Fruit fly (Drosophila melanogaster) whole organism, embryonic: Measurements from ENCODE around the gene Sec5.

ENCODE experiments used
- Abd-B ChIP-seq: fragments of 200-800 bp; sonication (Bioruptor generic); optimal IDR thresholded peaks from 2 replicates; lab custom pipeline; 2018; ENCODE audit warnings: missing biosample characterization, mild to moderate bottlenecking, missing genetic modification characterization, moderate library complexity
- Adf1 ChIP-seq: fragments of 200-800 bp; sonication (Bioruptor generic); IDR thresholded peaks from 2 replicates; pipeline ENCODE4 v1.3.6; 2022; ENCODE audit warnings: missing biosample characterization, missing genetic modification characterization
- Asciz ChIP-seq: fragments of 200-800 bp; sonication (Bioruptor generic); optimal IDR thresholded peaks from 2 replicates; lab custom pipeline; 2017; ENCODE audit warnings: missing biosample characterization, mild to moderate bottlenecking, missing genetic modification characterization, missing genetic modification reagents
- Bdp1 ChIP-seq: fragments of 200-800 bp; sonication (Bioruptor generic); optimal IDR thresholded peaks from 3 replicates; lab custom pipeline; 2016; ENCODE audit warnings: missing biosample characterization, missing genetic modification characterization
- Bteb2 ChIP-seq: fragments of 200-800 bp; sonication (Bioruptor generic); optimal IDR thresholded peaks from 2 replicates; lab custom pipeline; 2016; ENCODE audit warnings: missing biosample characterization, missing genetic modification characterization
- CG11398 ChIP-seq: fragments of 200-800 bp; sonication (Bioruptor generic); optimal IDR thresholded peaks from 2 replicates; lab custom pipeline; 2016; ENCODE audit warnings: missing biosample characterization, missing genetic modification characterization
- CG12219 ChIP-seq: fragments of 200-800 bp; sonication (Bioruptor generic); optimal IDR thresholded peaks from 3 replicates; lab custom pipeline; 2018; ENCODE audit warnings: missing biosample characterization, mild to moderate bottlenecking, missing genetic modification characterization
- CG14965 ChIP-seq: fragments of 200-800 bp; sonication (Bioruptor generic); optimal IDR thresholded peaks from 2 replicates; lab custom pipeline; 2016; ENCODE audit warnings: missing biosample characterization, missing genetic modification characterization, borderline replicate concordance
- CG17328 ChIP-seq: fragments of 200-800 bp; sonication (Bioruptor generic); IDR thresholded peaks from 2 replicates; pipeline ENCODE4 v1.3.6; 2022; ENCODE audit warnings: missing biosample characterization, missing genetic modification characterization
- CG1792 ChIP-seq: fragments of 200-800 bp; sonication (Bioruptor generic); optimal IDR thresholded peaks from 2 replicates; lab custom pipeline; 2016; ENCODE audit warnings: missing biosample characterization, missing genetic modification characterization
- CG18262 ChIP-seq: fragments of 200-800 bp; optimal IDR thresholded peaks from 3 replicates; lab custom pipeline; 2019; ENCODE audit warnings: missing biosample characterization, mild to moderate bottlenecking, missing genetic modification characterization, moderate library complexity
- CG30020 ChIP-seq: fragments of 200-800 bp; optimal IDR thresholded peaks from 2 replicates; lab custom pipeline; 2019; ENCODE audit warnings: missing biosample characterization, mild to moderate bottlenecking, missing genetic modification characterization, moderate library complexity
- CG32767 ChIP-seq: fragments of 200-800 bp; sonication (Bioruptor generic); IDR thresholded peaks from 2 replicates; pipeline ENCODE4 v1.3.6; 2022; ENCODE audit warnings: missing biosample characterization, missing genetic modification characterization
- CG3847 ChIP-seq: fragments of 200-800 bp; sonication (Bioruptor generic); IDR thresholded peaks from 2 replicates; pipeline ENCODE4 v1.3.6; 2022; ENCODE audit warnings: missing biosample characterization, missing genetic modification characterization
- CG4730 ChIP-seq: fragments of 200-800 bp; sonication (Bioruptor generic); IDR thresholded peaks from 2 replicates; pipeline ENCODE4 v1.3.6; 2022; ENCODE audit warnings: missing biosample characterization, missing genetic modification characterization
- CG6683 ChIP-seq: fragments of 200-800 bp; sonication (Bioruptor generic); optimal IDR thresholded peaks from 2 replicates; lab custom pipeline; 2017; ENCODE audit warnings: missing biosample characterization, mild to moderate bottlenecking, missing genetic modification characterization, missing genetic modification reagents
- CG6854 ChIP-seq: fragments of 200-800 bp; sonication (Bioruptor generic); optimal IDR thresholded peaks from 3 replicates; lab custom pipeline; 2017; ENCODE audit warnings: missing biosample characterization, mild to moderate bottlenecking, missing genetic modification characterization
- CG8281 ChIP-seq: fragments of 200-800 bp; sonication (Bioruptor generic); optimal IDR thresholded peaks from 2 replicates; lab custom pipeline; 2018; ENCODE audit warnings: missing biosample characterization, mild to moderate bottlenecking, missing genetic modification characterization, moderate library complexity
- CG8478 ChIP-seq: fragments of >200 bp; optimal IDR thresholded peaks from 2 replicates; lab custom pipeline; 2018
- Dek ChIP-seq: fragments of 200-800 bp; sonication (Bioruptor generic); optimal IDR thresholded peaks from 3 replicates; lab custom pipeline; 2019; ENCODE audit warnings: missing biosample characterization, mild to moderate bottlenecking, missing genetic modification characterization, moderate library complexity
- Ets97D ChIP-seq: fragments of 200-800 bp; sonication (Bioruptor generic); optimal IDR thresholded peaks from 3 replicates; lab custom pipeline; 2016; ENCODE audit warnings: missing biosample characterization, missing genetic modification characterization
- Gug ChIP-seq: fragments of 200-800 bp; sonication (Bioruptor generic); IDR thresholded peaks from 4 replicates; pipeline ENCODE4 v1.3.6; 2022; ENCODE audit warnings: missing biosample characterization, missing genetic modification characterization
- H15 ChIP-seq: fragments of 200-800 bp; sonication (Bioruptor generic); IDR thresholded peaks from 3 replicates; pipeline ENCODE4 v1.3.6; 2022; ENCODE audit warnings: missing biosample characterization, missing genetic modification characterization
- HLHmδ ChIP-seq: fragments of 200-800 bp; sonication (Bioruptor generic); optimal IDR thresholded peaks from 2 replicates; lab custom pipeline; 2018; ENCODE audit warnings: missing biosample characterization, mild to moderate bottlenecking, missing genetic modification characterization, moderate library complexity
- HmgD ChIP-seq: fragments of 200-800 bp; sonication (Bioruptor generic); optimal IDR thresholded peaks from 3 replicates; lab custom pipeline; 2016; ENCODE audit warnings: missing biosample characterization, missing genetic modification characterization
- Lhr ChIP-seq: fragments of 200-800 bp; sonication (Bioruptor generic); optimal IDR thresholded peaks from 3 replicates; lab custom pipeline; 2017; ENCODE audit warnings: mild to moderate bottlenecking, missing biosample characterization, missing genetic modification reagents, missing genetic modification characterization
- MTF-1 ChIP-seq: fragments of 200-800 bp; sonication (Bioruptor generic); optimal IDR thresholded peaks from 2 replicates; lab custom pipeline; 2018; ENCODE audit warnings: missing biosample characterization, mild to moderate bottlenecking, missing genetic modification characterization, borderline replicate concordance
- Optix ChIP-seq: fragments of 200-800 bp; sonication (Bioruptor generic); IDR thresholded peaks from 3 replicates; pipeline ENCODE4 v1.3.6; 2022; ENCODE audit warnings: missing biosample characterization, missing genetic modification characterization
- Six4 ChIP-seq: fragments of 200-800 bp; sonication (Bioruptor generic); optimal IDR thresholded peaks from 2 replicates; lab custom pipeline; 2016; ENCODE audit warnings: missing biosample characterization, missing genetic modification characterization
- Sry-δ ChIP-seq: fragments of 200-800 bp; sonication (Bioruptor generic); optimal IDR thresholded peaks from 2 replicates; lab custom pipeline; 2016; ENCODE audit warnings: missing biosample characterization, missing genetic modification characterization
- ara ChIP-seq: fragments of 200-800 bp; sonication (Bioruptor generic); IDR thresholded peaks from 2 replicates; pipeline ENCODE4 v1.3.6; 2022; ENCODE audit warnings: missing biosample characterization, missing genetic modification characterization
- bowl ChIP-seq: fragments of 200-800 bp; sonication (Bioruptor generic); IDR thresholded peaks from 2 replicates; pipeline ENCODE4 v1.3.6; 2022; ENCODE audit warnings: missing biosample characterization, missing genetic modification characterization
- bsh ChIP-seq, 2 experiments: fragments of 200-800 bp; sonication (Bioruptor generic); optimal IDR thresholded peaks; 2 replicates each; lab custom pipeline; 2017 to 2018; ENCODE audit warnings: mild to moderate bottlenecking in 2 of 2, missing biosample characterization in 2 of 2, missing genetic modification characterization in 2 of 2, moderate library complexity in 1 of 2
- cad ChIP-seq: fragments of >200 bp; optimal IDR thresholded peaks from 2 replicates; lab custom pipeline; 2017; ENCODE audit warnings: missing biosample characterization, missing genetic modification characterization
- chinmo ChIP-seq: fragments of 200-800 bp; sonication (Bioruptor generic); IDR thresholded peaks from 4 replicates; pipeline ENCODE4 v1.3.6; 2022; ENCODE audit warnings: missing biosample characterization, missing genetic modification characterization; ENCODE audit not compliant: partially characterized antibody
- crol ChIP-seq: fragments of 200-800 bp; sonication (Bioruptor generic); IDR thresholded peaks from 2 replicates; pipeline ENCODE4 v1.3.6; 2022; ENCODE audit warnings: missing biosample characterization, missing genetic modification characterization
- dmrt11E ChIP-seq: fragments of 200-800 bp; sonication (Bioruptor generic); optimal IDR thresholded peaks from 3 replicates; lab custom pipeline; 2018; ENCODE audit warnings: missing biosample characterization, mild to moderate bottlenecking, missing genetic modification characterization, moderate library complexity
- fd64A ChIP-seq: fragments of 200-800 bp; sonication (Bioruptor generic); optimal IDR thresholded peaks from 3 replicates; lab custom pipeline; 2018; ENCODE audit warnings: missing biosample characterization, mild to moderate bottlenecking, missing genetic modification characterization
- gem ChIP-seq: fragments of 200-800 bp; sonication (Bioruptor generic); optimal IDR thresholded peaks from 2 replicates; lab custom pipeline; 2019; ENCODE audit warnings: missing biosample characterization, mild to moderate bottlenecking, missing genetic modification characterization, moderate library complexity
- gfzf ChIP-seq: fragments of 200-800 bp; sonication (Bioruptor generic); optimal IDR thresholded peaks from 2 replicates; lab custom pipeline; 2016; ENCODE audit warnings: missing biosample characterization, mild to moderate bottlenecking, missing genetic modification characterization, moderate library complexity
- ham ChIP-seq: fragments of 200-800 bp; sonication (Bioruptor generic); IDR thresholded peaks from 2 replicates; pipeline ENCODE4 v1.3.6; 2022; ENCODE audit warnings: missing biosample characterization, missing genetic modification characterization
- maf-S ChIP-seq: fragments of 200-800 bp; sonication (Bioruptor generic); optimal IDR thresholded peaks from 2 replicates; lab custom pipeline; 2016; ENCODE audit warnings: missing biosample characterization, missing genetic modification characterization
- pan ChIP-seq, 4 experiments: fragments of >200 bp in 3 of 4; fragments of 200-800 bp in 1 of 4; sonication (Bioruptor generic) in 1 of 4; optimal IDR thresholded peaks in 3 of 4; IDR thresholded peaks in 1 of 4; 2 replicates each; pipeline versions ENCODE4 v1.3.6 to Lab custom; 2017 to 2022; ENCODE audit warnings: missing biosample characterization in 2 of 4, missing genetic modification characterization in 2 of 4, mixed read lengths in 1 of 4
- sr ChIP-seq: fragments of 200-800 bp; sonication (Bioruptor generic); IDR thresholded peaks from 3 replicates; pipeline ENCODE4 v1.3.6; 2022; ENCODE audit warnings: missing biosample characterization, missing genetic modification characterization
- ssp ChIP-seq: fragments of 200-800 bp; sonication (Bioruptor generic); IDR thresholded peaks from 2 replicates; pipeline ENCODE4 v1.3.6; 2022; ENCODE audit warnings: missing biosample characterization, missing genetic modification characterization
- stwl ChIP-seq: fragments of 200-800 bp; sonication (Bioruptor generic); optimal IDR thresholded peaks from 3 replicates; lab custom pipeline; 2018; ENCODE audit warnings: missing biosample characterization, mild to moderate bottlenecking, missing genetic modification characterization, moderate library complexity
- twi ChIP-seq: fragments of 200-800 bp; optimal IDR thresholded peaks from 2 replicates; lab custom pipeline; 2019; ENCODE audit warnings: missing biosample characterization, mild to moderate bottlenecking, missing genetic modification characterization, moderate library complexity
- wdn ChIP-seq: fragments of 200-800 bp; sonication (Bioruptor generic); IDR thresholded peaks from 2 replicates; pipeline ENCODE4 v1.3.6; 2022; ENCODE audit warnings: missing biosample characterization, missing genetic modification characterization

Gene Sec5

dm6 chr2L:3478034-3478880, 21.2 kb downstream of the Sec5 start, which contains the start of gene Thor (continued):
- TF ChIP-seq crol (GFP tag; lab: Robert Waterston, UW) (peak; percentile 57), gfzf (GFP tag; lab: Kevin White, UChicago) (no peak), Lhr (GFP tag; lab: Kevin White, UChicago) (peak; percentile 12), stwl (no peak), Optix (GFP tag; lab: Robert Waterston, UW) (0 out of 3 replicates have a peak, but pooled peaks have one; percentile 36), CG3847 (GFP tag; lab: Robert Waterston, UW) (peak; percentile 46; the same call in 1 of the 2 replicates), twi (peak; percentile 0), CG18262 (tag; lab: Kevin White, UChicago) (peak; percentile 44), Bteb2 (GFP tag; lab: Kevin White, UChicago) (peak; percentile 72), Dek (peak; percentile 25), maf-S (GFP tag; lab: Kevin White, UChicago) (peak; percentile 44), CG6854 (peak; percentile 78), sr (peak; percentile 84), Adf1 (GFP tag; lab: Robert Waterston, UW) (peak; percentile 55; the same call in 1 of the 2 replicates), bowl (GFP tag; lab: Robert Waterston, UW) (peak; percentile 74), chinmo (GFP tag; lab: Robert Waterston, UW) (peak; percentile 98; the same call in 3 of the 4 replicates), Sry-δ (GFP tag; lab: Kevin White, UChicago) (peak; percentile 11), CG11398 (GFP tag; lab: Kevin White, UChicago) (peak; percentile 80), wdn (GFP tag; lab: Robert Waterston, UW) (peak; percentile 68; the same call in 1 of the 2 replicates), CG30020 (no peak), CG12219 (GFP tag; lab: Kevin White, UChicago) (peak; percentile 34), bsh (GFP tag; optimal IDR thresholded peaks at IDR 0.05; lab: Kevin White, UChicago) (peak; percentile 45 to 46), CG32767 (GFP tag; lab: Robert Waterston, UW) (peak; percentile 66), CG8478 (lab: Kevin White, UChicago) (no peak), ara (GFP tag; lab: Robert Waterston, UW) (peak; percentile 86), H15 (GFP tag; lab: Robert Waterston, UW) (peak; percentile 30; the same call in 1 of the 3 replicates), Asciz (peak; percentile 66), CG17328 (GFP tag; lab: Robert Waterston, UW) (peak; percentile 75), gem (tag; lab: Kevin White, UChicago) (peak; percentile 17), cad (GFP tag; lab: Kevin White, UChicago) (no peak), CG14965 (GFP tag; lab: Kevin White, UChicago) (peak; percentile 41), CG1792 (GFP tag; lab: Kevin White, UChicago) (peak; percentile 51), dmrt11E (tag; lab: Kevin White, UChicago) (peak; percentile 9), MTF-1 (GFP tag; lab: Kevin White, UChicago) (peak; percentile 86), HLHmδ (GFP tag; lab: Kevin White, UChicago) (peak; percentile 97), ham (GFP tag; lab: Robert Waterston, UW) (no peak; the same call in 1 of the 2 replicates), CG4730 (peak; percentile 31; the same call in 1 of the 2 replicates), CG8281 (tag; lab: Kevin White, UChicago) (no peak), HmgD (GFP tag; lab: Kevin White, UChicago) (peak; percentile 82), ssp (GFP tag; lab: Robert Waterston, UW) (no peak), CG6683 (GFP tag; lab: Kevin White, UChicago) (peak; percentile 51), Ets97D (GFP tag; lab: Kevin White, UChicago) (no peak), fd64A (GFP tag; lab: Kevin White, UChicago) (peak; percentile 64), Bdp1 (peak; percentile 63), pan (optimal IDR thresholded peaks at IDR 0.05; lab: Kevin White, UChicago) (no peak), pan (GFP tag; optimal IDR thresholded peaks at IDR 0.05 in 1 of 2, IDR thresholded peaks at IDR 0.05 in 1 of 2) (peak in 1 of 2 experiments; percentile 57), Six4 (GFP tag; lab: Kevin White, UChicago) (peak; percentile 3), Abd-B (GFP tag; lab: Kevin White, UChicago) (no peak), Gug (GFP tag; lab: Robert Waterston, UW) (no peak)
